Fruit fly (Drosophila melanogaster): ENCODE results near the gene CG13318.
A peak's percentile ranks its signal among the peaks of the same experiment; 100 is the strongest.

The CG13318 gene

DNA sequence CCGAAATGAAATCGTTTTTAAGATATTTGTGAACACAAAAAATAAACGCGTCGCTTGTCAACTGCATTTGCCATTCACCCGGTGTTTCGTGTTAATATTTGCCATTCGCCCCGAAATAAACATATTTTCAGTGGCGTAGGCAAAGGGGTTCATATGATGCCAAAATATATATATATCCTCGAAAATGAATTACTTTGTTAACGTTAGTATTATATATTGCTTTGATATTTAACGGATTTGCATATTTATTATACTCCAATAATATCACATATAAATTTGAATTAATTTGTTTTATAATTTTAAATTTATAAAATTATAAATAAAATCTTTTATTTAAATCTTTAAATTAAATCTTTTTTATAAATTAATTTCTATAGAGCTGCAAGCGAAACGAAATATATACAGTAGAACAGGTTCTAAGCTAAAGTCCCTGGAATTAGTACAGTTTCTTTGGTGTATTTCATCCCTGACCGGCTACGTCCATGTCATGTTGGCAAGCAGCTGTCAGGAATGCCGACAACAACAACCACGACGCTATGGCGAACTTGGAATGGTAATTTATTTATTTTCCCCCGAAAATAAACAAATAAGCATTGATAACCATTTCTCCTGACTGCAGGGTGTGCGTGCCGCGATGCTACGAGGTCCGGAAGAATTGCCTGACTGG, 40.8 kb downstream of the CG13318 start, which contains the start of the genes M1BP and CG8202 (continued):
- TF ChIP-seq Camta (GFP tag; optimal IDR thresholded peaks at IDR 0.05) (peak; percentile 6), insv (GFP tag; optimal IDR thresholded peaks at IDR 0.05) (peak in 1 of 2 experiments; percentile 74), CG1792 (GFP tag; optimal IDR thresholded peaks at IDR 0.05) (peak; percentile 31), prd (optimal IDR thresholded peaks at IDR 0.05) (no peak), prd (GFP tag; IDR thresholded peaks at IDR 0.05) (peak; percentile 89), CG30403 (GFP tag; optimal IDR thresholded peaks at IDR 0.05) (peak; percentile 90), CG12769 (tag; optimal IDR thresholded peaks at IDR 0.05) (no peak), salm (tag; optimal IDR thresholded peaks at IDR 0.05) (peak; percentile 81), gcm2 (GFP tag; optimal IDR thresholded peaks at IDR 0.05) (no peak), CG17186 (GFP tag; optimal IDR thresholded peaks at IDR 0.05) (no peak), CG3163 (GFP tag; optimal IDR thresholded peaks at IDR 0.05) (no peak), Sin3A (optimal IDR thresholded peaks at IDR 0.05) (no peak), CG31441 (GFP tag; IDR thresholded peaks at IDR 0.05) (no peak; the same call in 1 of the 2 replicates), Abd-B (GFP tag; optimal IDR thresholded peaks at IDR 0.05) (peak; percentile 87), repo (GFP tag; optimal IDR thresholded peaks at IDR 0.05) (no peak), CG6854 (GFP tag; optimal IDR thresholded peaks at IDR 0.05) (peak; percentile 88), mld (GFP tag; IDR thresholded peaks at IDR 0.05; ENCODE audit: partially characterized antibody) (no peak), CG30431 (GFP tag; optimal IDR thresholded peaks at IDR 0.05) (peak; percentile 85), CG43689 (GFP tag; IDR thresholded peaks at IDR 0.05) (peak; percentile 57; the same call in 1 of the 2 replicates), lov (optimal IDR thresholded peaks at IDR 0.05) (no peak), lov (GFP tag; IDR thresholded peaks at IDR 0.05) (no peak), CG4404 (GFP tag; IDR thresholded peaks at IDR 0.05) (peak; percentile 74), Stat92E (GFP tag; optimal IDR thresholded peaks at IDR 0.05) (no peak), pros (GFP tag; optimal IDR thresholded peaks at IDR 0.05) (peak; percentile 38), CG11723 (GFP tag; optimal IDR thresholded peaks at IDR 0.05) (peak; percentile 87), nom (GFP tag; optimal IDR thresholded peaks at IDR 0.05) (peak; percentile 95), CG17359 (tag; optimal IDR thresholded peaks at IDR 0.05) (peak; percentile 84), Taf1 (GFP tag; IDR thresholded peaks at IDR 0.05) (peak; percentile 8; the same call in 1 of the 2 replicates), ap (GFP tag; IDR thresholded peaks at IDR 0.05) (peak; percentile 47; the same call in 1 of the 2 replicates), CG9727 (GFP tag; optimal IDR thresholded peaks at IDR 0.05) (peak; percentile 96), bigmax (GFP tag; optimal IDR thresholded peaks at IDR 0.05) (no peak), Drgx (GFP tag; IDR thresholded peaks at IDR 0.05) (peak; percentile 74), CG12155 (GFP tag; optimal IDR thresholded peaks at IDR 0.05) (peak; percentile 78), CG15601 (tag; optimal IDR thresholded peaks at IDR 0.05) (peak; percentile 89), Rx (GFP tag; IDR thresholded peaks at IDR 0.05) (0 out of 2 replicates have a peak, but pooled peaks have one; percentile 40), ase (GFP tag; IDR thresholded peaks at IDR 0.05) (peak; percentile 52; the same call in 1 of the 3 replicates), CG15269 (tag; optimal IDR thresholded peaks at IDR 0.05) (peak; percentile 89), CG10959 (GFP tag; IDR thresholded peaks at IDR 0.05) (peak; percentile 62), CG3281 (GFP tag; optimal IDR thresholded peaks at IDR 0.05) (peak; percentile 93), Sry-β (GFP tag; optimal IDR thresholded peaks at IDR 0.05) (peak; percentile 51), Doc2 (GFP tag; IDR thresholded peaks at IDR 0.05) (peak; percentile 34; the same call in 1 of the 2 replicates), CG8089 (GFP tag; optimal IDR thresholded peaks at IDR 0.05) (peak; percentile 28), br (optimal IDR thresholded peaks at IDR 0.05) (no peak), BEAF-32 (GFP tag; optimal IDR thresholded peaks at IDR 0.05) (no peak), cg (GFP tag; optimal IDR thresholded peaks at IDR 0.05) (no peak), gsb (GFP tag; IDR thresholded peaks at IDR 0.05) (0 out of 2 replicates have a peak, but pooled peaks have one; percentile 37), CG11456 (GFP tag; IDR thresholded peaks at IDR 0.05) (peak; percentile 83), yki (optimal IDR thresholded peaks at IDR 0.05) (peak; percentile 29), hth (optimal IDR thresholded peaks at IDR 0.05) (no peak), Nf-YB (GFP tag; optimal IDR thresholded peaks at IDR 0.05) (peak; percentile 85), CG6254 (GFP tag; optimal IDR thresholded peaks at IDR 0.05) (peak; percentile 75)

All from whole organism, embryonic.